Worm (Caenorhabditis elegans) whole organism, L3 larva: ENCODE results near the gene B0416.7.

Experiments used
- R02D3.7 ChIP-seq: fragments of 150-350 bp; optimal IDR thresholded peaks from 2 replicates; lab custom pipeline; 2014; ENCODE audit warnings: missing biosample characterization, missing genetic modification characterization
- aly-2 ChIP-seq: fragments of 150-350 bp; optimal IDR thresholded peaks from 2 replicates; lab custom pipeline; 2014; ENCODE audit warnings: missing biosample characterization, missing genetic modification characterization
- egl-27 ChIP-seq: sonication (generic microtip); optimal IDR thresholded peaks from 4 replicates; lab custom pipeline; 2017; ENCODE audit warnings: missing biosample characterization, missing genetic modification reagents, missing genetic modification characterization
- fkh-10 ChIP-seq: sonication (generic microtip); optimal IDR thresholded peaks from 2 replicates; lab custom pipeline; 2017; ENCODE audit warnings: missing biosample characterization, missing genetic modification reagents, missing genetic modification characterization
- fos-1 ChIP-seq: fragments of 150-350 bp; optimal IDR thresholded peaks from 2 replicates; lab custom pipeline; 2014; ENCODE audit warnings: missing biosample characterization, missing genetic modification characterization
- mdl-1 ChIP-seq: fragments of 150-350 bp; optimal IDR thresholded peaks from 2 replicates; lab custom pipeline; 2014; ENCODE audit warnings: missing biosample characterization, missing genetic modification characterization
- mml-1 ChIP-seq: fragments of 150-350 bp; sonication (generic microtip); optimal IDR thresholded peaks from 3 replicates; lab custom pipeline; 2014; ENCODE audit warnings: missing biosample characterization, missing genetic modification characterization
- nhr-237 ChIP-seq: fragments of 150-350 bp; optimal IDR thresholded peaks from 2 replicates; lab custom pipeline; 2014; ENCODE audit warnings: missing biosample characterization, missing genetic modification characterization
- pha-4 ChIP-seq: fragments of 150-350 bp; optimal IDR thresholded peaks from 2 replicates; lab custom pipeline; 2014; ENCODE audit warnings: missing biosample characterization, missing genetic modification reagents, missing genetic modification characterization
- snpc-4 ChIP-seq: fragments of 150-350 bp; optimal IDR thresholded peaks from 2 replicates; lab custom pipeline; 2014; ENCODE audit warnings: missing biosample characterization, missing genetic modification characterization
- zag-1 ChIP-seq: fragments of 150-350 bp; optimal IDR thresholded peaks from 2 replicates; lab custom pipeline; 2014; ENCODE audit warnings: missing biosample characterization, missing genetic modification characterization
- ztf-11 ChIP-seq: fragments of 150-350 bp; optimal IDR thresholded peaks from 2 replicates; lab custom pipeline; 2014; ENCODE audit warnings: missing biosample characterization, missing genetic modification characterization
- ztf-4 ChIP-seq: fragments of 150-350 bp; optimal IDR thresholded peaks from 2 replicates; lab custom pipeline; 2014; ENCODE audit warnings: missing biosample characterization, missing genetic modification characterization

DNA sequence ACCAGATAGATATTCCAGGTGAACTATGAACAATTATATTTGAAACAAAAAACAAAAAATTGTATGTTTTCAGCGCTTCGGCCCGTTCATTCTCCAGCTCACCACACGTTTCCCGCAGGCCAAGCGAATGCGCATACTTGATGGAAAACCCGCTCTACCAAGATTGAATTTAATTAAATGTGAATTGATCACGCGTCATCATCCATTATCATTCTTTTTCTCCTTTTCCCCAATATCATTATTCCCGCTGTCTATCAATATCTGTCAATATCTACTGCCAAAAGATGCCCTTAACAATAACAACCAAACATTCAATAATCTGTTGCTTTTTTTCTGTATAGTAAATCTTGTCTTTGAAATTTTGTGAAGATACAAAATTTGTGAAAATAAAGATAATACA is 38.5 kb upstream of the B0416.7 start:
- TF ChIP-seq snpc-4 (tag; lab: Kevin White, UChicago) (no peak), ztf-4 (no peak), ztf-11 (tag; lab: Kevin White, UChicago) (no peak), R02D3.7 (tag; lab: Kevin White, UChicago) (no peak), aly-2 (tag; lab: Kevin White, UChicago) (no peak), fos-1 (tag; lab: Kevin White, UChicago) (no peak), fkh-10 (GFP tag; lab: Kevin White, UChicago) (no peak), mml-1 (tag; lab: Kevin White, UChicago) (no peak), zag-1 (tag; lab: Kevin White, UChicago) (no peak), egl-27 (tag; lab: Kevin White, UChicago) (no peak), nhr-237 (tag; lab: Kevin White, UChicago) (no peak), mdl-1 (no peak), pha-4 (tag; lab: Kevin White, UChicago) (no peak)
